Worm (Caenorhabditis elegans): Measurements from ENCODE around the gene ilc-17.1.

ilc-17.1 gene

ce11 chrX:12799831-12800230, 30.2 kb upstream of the ilc-17.1 start:
- TF ChIP-seq ztf-4 (tag; optimal IDR thresholded peaks at IDR 0.05) (no peak), unc-130 (tag; optimal IDR thresholded peaks at IDR 0.05) (no peak), unc-30 (tag; optimal IDR thresholded peaks at IDR 0.05) (no peak), nhr-11 (tag; optimal IDR thresholded peaks at IDR 0.05) (no peak), mep-1 (tag; optimal IDR thresholded peaks at IDR 0.05) (no peak), fkh-4 (tag; optimal IDR thresholded peaks at IDR 0.05; ENCODE audit: borderline replicate concordance) (no peak), nhr-77 (tag; optimal IDR thresholded peaks at IDR 0.05) (no peak), efl-1 (optimal IDR thresholded peaks at IDR 0.05) (no peak), efl-1 (GFP tag; optimal IDR thresholded peaks at IDR 0.05 in 1 of 2) (no peak), C04F5.9 (tag; optimal IDR thresholded peaks at IDR 0.05) (no peak), nhr-20 (tag; optimal IDR thresholded peaks at IDR 0.05) (no peak), ztf-11 (tag; optimal IDR thresholded peaks at IDR 0.05) (no peak), nhr-28 (tag; optimal IDR thresholded peaks at IDR 0.05) (no peak), hpl-2 (GFP tag; optimal IDR thresholded peaks at IDR 0.05) (no peak), fos-1 (tag; optimal IDR thresholded peaks at IDR 0.05) (no peak)

DNA sequence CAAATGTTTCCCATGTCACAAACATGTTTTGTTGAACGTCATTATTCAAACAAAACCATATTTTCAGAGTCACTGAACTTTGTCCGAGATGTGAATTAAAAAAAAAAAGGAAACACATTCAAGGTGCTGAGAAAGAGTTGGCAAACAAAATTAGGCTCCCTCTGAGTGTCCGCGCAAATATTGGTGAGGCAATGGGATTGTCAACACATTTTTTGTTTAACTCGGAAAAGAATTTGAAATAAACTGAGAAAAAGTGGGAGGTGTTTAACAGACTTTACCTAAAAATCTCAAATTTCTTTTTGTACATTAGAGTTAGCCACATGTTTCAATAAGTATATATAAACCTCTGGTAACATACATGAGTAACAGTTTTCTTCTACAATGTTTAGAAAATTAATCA, 24.2 kb upstream of the ilc-17.1 start, which contains the start of gene abf-6:
Gene abf-6, plus strand, starts transcription at position 323 of the 400 bp plus-strand sequence.
- TF ChIP-seq lin-14 (GFP tag; optimal IDR thresholded peaks at IDR 0.05) (peak; percentile 23), nhr-77 (tag; optimal IDR thresholded peaks at IDR 0.05) (no peak)

ce11 chrX:12793075-12793474, 23.5 kb upstream of the ilc-17.1 start:
- TF ChIP-seq elt-3 (tag; optimal IDR thresholded peaks at IDR 0.05) (peak in 1 of 6 experiments; percentile 58), nhr-20 (tag; optimal IDR thresholded peaks at IDR 0.05) (no peak), nhr-85 (tag) (peak; percentile 48), blmp-1 (tag; optimal IDR thresholded peaks at IDR 0.05) (peak; percentile 17), lin-35 (GFP tag; optimal IDR thresholded peaks at IDR 0.05) (no peak)

ce11 chrX:12792554-12792953, 23.0 kb upstream of the ilc-17.1 start, which contains the start of gene abf-5:
abf-5 (plus strand) TSS chrX:12792854.
- TF ChIP-seq snu-23 (GFP tag; optimal IDR thresholded peaks at IDR 0.05) (no peak), dpl-1 (GFP tag; optimal IDR thresholded peaks at IDR 0.05) (no peak), efl-1 (optimal IDR thresholded peaks at IDR 0.05) (no peak), efl-1 (GFP tag; optimal IDR thresholded peaks at IDR 0.05 in 1 of 2) (no peak), mep-1 (tag; optimal IDR thresholded peaks at IDR 0.05) (no peak), egl-13 (tag; optimal IDR thresholded peaks at IDR 0.05) (no peak), xbp-1 (tag; optimal IDR thresholded peaks at IDR 0.05) (no peak), ztf-4 (tag; optimal IDR thresholded peaks at IDR 0.05) (no peak), isw-1 (GFP tag; IDR thresholded peaks at IDR 0.05) (no peak), efl-3 (GFP tag; optimal IDR thresholded peaks at IDR 0.05) (no peak), ces-1 (GFP tag; optimal IDR thresholded peaks at IDR 0.05) (no peak), lin-35 (GFP tag; optimal IDR thresholded peaks at IDR 0.05) (no peak), nhr-47 (tag; optimal IDR thresholded peaks at IDR 0.05) (no peak), pag-3 (tag; optimal IDR thresholded peaks at IDR 0.05; ENCODE audit: borderline replicate concordance, insufficient read depth) (no peak), lin-13 (GFP tag; optimal IDR thresholded peaks at IDR 0.05) (no peak), mef-2 (tag; optimal IDR thresholded peaks at IDR 0.05) (no peak), C04F5.9 (tag; optimal IDR thresholded peaks at IDR 0.05) (no peak)

DNA sequence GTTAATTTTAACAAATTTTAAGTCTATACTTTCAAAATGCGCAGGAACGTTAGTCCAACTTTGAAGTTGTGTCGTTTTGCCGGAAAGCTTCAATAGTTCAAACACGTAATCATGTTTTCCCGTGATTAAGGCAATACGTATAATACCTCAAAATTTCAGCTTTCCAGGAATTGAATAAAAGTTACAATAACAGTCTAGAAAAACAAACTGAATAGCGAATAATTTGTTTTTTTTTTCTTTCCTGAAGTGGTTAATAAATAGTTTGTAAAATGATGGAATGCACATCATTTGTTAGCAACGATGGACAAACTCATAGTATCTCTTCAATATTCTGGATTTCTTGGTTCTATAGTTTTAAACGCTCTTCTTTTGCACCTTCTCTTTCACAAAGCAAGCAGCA, 20.4 kb upstream of the ilc-17.1 start, which contains the start of gene str-123:
Gene str-123, plus strand, starts transcription at position 301 of the 400 bp plus-strand sequence.
- TF ChIP-seq snpc-4 (tag; optimal IDR thresholded peaks at IDR 0.05) (no peak), egl-13 (tag; optimal IDR thresholded peaks at IDR 0.05) (no peak), unc-98 (GFP tag; IDR thresholded peaks at IDR 0.05) (no peak), nhr-47 (tag; optimal IDR thresholded peaks at IDR 0.05) (no peak), grh-1 (GFP tag; IDR thresholded peaks at IDR 0.05) (no peak)

Measured in whole organism, L1 larva.